Fruit fly (Drosophila melanogaster) whole organism, embryonic: ENCODE data around the gene Dcps.

ENCODE experiments used
- Atf-2 ChIP-seq: fragments of 200-800 bp; sonication (Bioruptor generic); optimal IDR thresholded peaks from 2 replicates; lab custom pipeline; 2016; ENCODE audit warnings: missing biosample characterization, missing genetic modification characterization
- Bdp1 ChIP-seq: fragments of 200-800 bp; sonication (Bioruptor generic); optimal IDR thresholded peaks from 3 replicates; lab custom pipeline; 2016; ENCODE audit warnings: missing biosample characterization, missing genetic modification characterization
- CG10209 ChIP-seq: fragments of 200-800 bp; sonication (Bioruptor generic); optimal IDR thresholded peaks from 3 replicates; lab custom pipeline; 2017; ENCODE audit warnings: missing biosample characterization, mild to moderate bottlenecking, missing genetic modification characterization, missing genetic modification reagents
- CG12744 ChIP-seq: fragments of 200-800 bp; sonication (Bioruptor generic); optimal IDR thresholded peaks from 2 replicates; lab custom pipeline; 2016; ENCODE audit warnings: missing biosample characterization, missing genetic modification characterization
- CG12769 ChIP-seq: fragments of 200-800 bp; sonication (Bioruptor generic); optimal IDR thresholded peaks from 2 replicates; lab custom pipeline; 2019; ENCODE audit warnings: missing biosample characterization, mild to moderate bottlenecking, missing genetic modification characterization, moderate library complexity
- CG13424 ChIP-seq: fragments of 200-800 bp; sonication (Bioruptor generic); optimal IDR thresholded peaks from 2 replicates; lab custom pipeline; 2019; ENCODE audit warnings: missing biosample characterization, mild to moderate bottlenecking, missing genetic modification characterization, moderate library complexity
- CG13894 ChIP-seq: fragments of 200-800 bp; sonication (Bioruptor generic); optimal IDR thresholded peaks from 3 replicates; lab custom pipeline; 2018; ENCODE audit warnings: missing biosample characterization, mild to moderate bottlenecking, missing genetic modification characterization, moderate library complexity
- CG14014 ChIP-seq: fragments of 200-800 bp; sonication (Bioruptor generic); IDR thresholded peaks from 2 replicates; pipeline ENCODE4 v1.3.6; 2022; ENCODE audit warnings: missing biosample characterization, missing genetic modification characterization
- CG14441 ChIP-seq: fragments of 200-800 bp; sonication (Bioruptor generic); IDR thresholded peaks from 2 replicates; pipeline ENCODE4 v1.3.6; 2022; ENCODE audit warnings: missing biosample characterization, missing genetic modification characterization
- CG15479 ChIP-seq: fragments of 200-800 bp; sonication (Bioruptor generic); optimal IDR thresholded peaks from 3 replicates; lab custom pipeline; 2019; ENCODE audit warnings: missing biosample characterization, mild to moderate bottlenecking, missing genetic modification characterization, moderate library complexity
- CG15601 ChIP-seq: fragments of 200-800 bp; sonication (Bioruptor generic); optimal IDR thresholded peaks from 3 replicates; lab custom pipeline; 2019; ENCODE audit warnings: missing biosample characterization, mild to moderate bottlenecking, missing genetic modification characterization, moderate library complexity
- CG16813 ChIP-seq: fragments of 200-800 bp; sonication (Bioruptor generic); IDR thresholded peaks from 3 replicates; pipeline ENCODE4 v1.3.6; 2022; ENCODE audit warnings: missing biosample characterization, missing genetic modification characterization; ENCODE audit not compliant: partially characterized antibody
- CG17186 ChIP-seq: fragments of 200-800 bp; sonication (Bioruptor generic); optimal IDR thresholded peaks from 3 replicates; lab custom pipeline; 2017; ENCODE audit warnings: missing biosample characterization, missing genetic modification reagents, missing genetic modification characterization
- CG17361 ChIP-seq: fragments of 200-800 bp; sonication (Bioruptor generic); IDR thresholded peaks from 3 replicates; pipeline ENCODE4 v1.3.6; 2022; ENCODE audit warnings: missing biosample characterization, missing genetic modification characterization
- CG17912 ChIP-seq: fragments of 200-800 bp; sonication (Bioruptor generic); optimal IDR thresholded peaks from 2 replicates; lab custom pipeline; 2018; ENCODE audit warnings: missing biosample characterization, mild to moderate bottlenecking, missing genetic modification characterization
- CG30020 ChIP-seq: fragments of 200-800 bp; optimal IDR thresholded peaks from 2 replicates; lab custom pipeline; 2019; ENCODE audit warnings: missing biosample characterization, mild to moderate bottlenecking, missing genetic modification characterization, moderate library complexity
- CG3163 ChIP-seq: fragments of 200-800 bp; sonication (Bioruptor generic); optimal IDR thresholded peaks from 3 replicates; lab custom pipeline; 2016; ENCODE audit warnings: missing biosample characterization, missing genetic modification characterization
- CG32532 ChIP-seq: fragments of 200-800 bp; sonication (Bioruptor generic); IDR thresholded peaks from 2 replicates; pipeline ENCODE4 v1.3.6; 2022; ENCODE audit warnings: missing biosample characterization, missing genetic modification characterization
- CG4854 ChIP-seq: fragments of 200-800 bp; sonication (Bioruptor generic); optimal IDR thresholded peaks from 2 replicates; lab custom pipeline; 2016; ENCODE audit warnings: missing biosample characterization, missing genetic modification characterization, inconsistent platforms
- CG6272 ChIP-seq: fragments of 200-800 bp; sonication (Bioruptor generic); IDR thresholded peaks from 2 replicates; pipeline ENCODE4 v1.3.6; 2022; ENCODE audit warnings: missing biosample characterization, missing genetic modification characterization
- CG7987 ChIP-seq: fragments of 200-800 bp; sonication (Bioruptor generic); optimal IDR thresholded peaks from 2 replicates; lab custom pipeline; 2018; ENCODE audit warnings: missing biosample characterization, mild to moderate bottlenecking, missing genetic modification characterization, moderate library complexity
- CG8089 ChIP-seq: fragments of 200-800 bp; sonication (Bioruptor generic); optimal IDR thresholded peaks from 3 replicates; lab custom pipeline; 2016; ENCODE audit warnings: missing biosample characterization, missing genetic modification characterization
- Doc3 ChIP-seq: fragments of 200-800 bp; sonication (Bioruptor generic); IDR thresholded peaks from 3 replicates; pipeline ENCODE4 v1.3.6; 2022; ENCODE audit warnings: missing biosample characterization, missing genetic modification characterization; ENCODE audit not compliant: partially characterized antibody
- Fer1 ChIP-seq: fragments of 200-800 bp; sonication (Bioruptor generic); optimal IDR thresholded peaks from 2 replicates; lab custom pipeline; 2017; ENCODE audit warnings: missing biosample characterization, mild to moderate bottlenecking, missing genetic modification characterization
- Fer2 ChIP-seq: fragments of 200-800 bp; sonication (Bioruptor generic); optimal IDR thresholded peaks from 2 replicates; lab custom pipeline; 2018; ENCODE audit warnings: missing biosample characterization, mild to moderate bottlenecking, missing genetic modification characterization, moderate library complexity
- Gug ChIP-seq: fragments of 200-800 bp; sonication (Bioruptor generic); IDR thresholded peaks from 4 replicates; pipeline ENCODE4 v1.3.6; 2022; ENCODE audit warnings: missing biosample characterization, missing genetic modification characterization
- HmgZ ChIP-seq: fragments of 200-800 bp; sonication (Bioruptor generic); optimal IDR thresholded peaks from 2 replicates; lab custom pipeline; 2018; ENCODE audit warnings: missing biosample characterization, mild to moderate bottlenecking, missing genetic modification characterization
- MTF-1 ChIP-seq: fragments of 200-800 bp; sonication (Bioruptor generic); optimal IDR thresholded peaks from 2 replicates; lab custom pipeline; 2018; ENCODE audit warnings: missing biosample characterization, mild to moderate bottlenecking, missing genetic modification characterization, borderline replicate concordance
- Med ChIP-seq: fragments of 200-800 bp; sonication (Bioruptor generic); peaks from one replicate; lab custom pipeline; 2016; ENCODE audit warnings: missing biosample characterization, missing genetic modification characterization, mild to moderate bottlenecking, inconsistent platforms, moderate library complexity
- NC2β ChIP-seq: fragments of 200-800 bp; sonication (Bioruptor generic); optimal IDR thresholded peaks from 2 replicates; lab custom pipeline; 2016; ENCODE audit warnings: missing biosample characterization, missing genetic modification characterization
- Nf-YB ChIP-seq: fragments of 200-800 bp; sonication (Bioruptor generic); optimal IDR thresholded peaks from 3 replicates; lab custom pipeline; 2019; ENCODE audit warnings: missing biosample characterization, mild to moderate bottlenecking, missing genetic modification characterization, moderate library complexity
- Side ChIP-seq: fragments of 200-800 bp; sonication (Bioruptor generic); optimal IDR thresholded peaks from 2 replicates; lab custom pipeline; 2016; ENCODE audit warnings: missing biosample characterization, missing genetic modification characterization
- Spps ChIP-seq: fragments of 200-800 bp; sonication (Bioruptor generic); optimal IDR thresholded peaks from 2 replicates; lab custom pipeline; 2018; ENCODE audit warnings: missing biosample characterization, mild to moderate bottlenecking, missing genetic modification characterization
- Xbp1 ChIP-seq: fragments of 200-800 bp; sonication (Bioruptor generic); optimal IDR thresholded peaks from 3 replicates; lab custom pipeline; 2016; ENCODE audit warnings: missing biosample characterization, mild to moderate bottlenecking, missing genetic modification characterization
- aop ChIP-seq: fragments of 200-800 bp; sonication (Bioruptor generic); IDR thresholded peaks from 2 replicates; pipeline ENCODE4 v1.3.6; 2022; ENCODE audit warnings: missing biosample characterization, missing genetic modification characterization
- bigmax ChIP-seq: fragments of 200-800 bp; sonication (Bioruptor generic); optimal IDR thresholded peaks from 2 replicates; lab custom pipeline; 2018; ENCODE audit warnings: missing biosample characterization, mild to moderate bottlenecking, missing genetic modification characterization
- crc ChIP-seq: fragments of 200-800 bp; sonication (Bioruptor generic); optimal IDR thresholded peaks from 2 replicates; lab custom pipeline; 2016; ENCODE audit warnings: missing biosample characterization, missing genetic modification characterization
- dimm ChIP-seq: fragments of 200-800 bp; sonication (Bioruptor generic); IDR thresholded peaks from 2 replicates; pipeline ENCODE4 v1.3.6; 2022; ENCODE audit warnings: missing biosample characterization, missing genetic modification characterization
- en ChIP-seq: fragments of 200-800 bp; sonication (Bioruptor generic); optimal IDR thresholded peaks from 2 replicates; lab custom pipeline; 2016; ENCODE audit warnings: missing biosample characterization, missing genetic modification characterization
- fd96Cb ChIP-seq: fragments of 200-800 bp; sonication (Bioruptor generic); optimal IDR thresholded peaks from 2 replicates; lab custom pipeline; 2018; ENCODE audit warnings: missing biosample characterization, mild to moderate bottlenecking, missing genetic modification characterization, moderate library complexity
- hb ChIP-seq: fragments of 200-800 bp; sonication (Bioruptor generic); IDR thresholded peaks from 3 replicates; pipeline ENCODE4 v1.3.6; 2022; ENCODE audit warnings: missing biosample characterization, missing genetic modification characterization; ENCODE audit not compliant: partially characterized antibody
- her ChIP-seq: fragments of 200-800 bp; sonication (Bioruptor generic); optimal IDR thresholded peaks from 2 replicates; lab custom pipeline; 2016; ENCODE audit warnings: missing biosample characterization, missing genetic modification characterization
- insv ChIP-seq, 2 experiments: fragments of 200-800 bp; sonication (Bioruptor generic); optimal IDR thresholded peaks; 3 replicates each; lab custom pipeline; 2016 to 2018; ENCODE audit warnings: missing biosample characterization in 2 of 2, missing genetic modification characterization in 2 of 2
- lov ChIP-seq, 2 experiments: fragments of 200-800 bp in 1 of 2; fragments of >200 bp in 1 of 2; sonication (Bioruptor generic) in 1 of 2; IDR thresholded peaks in 1 of 2; optimal IDR thresholded peaks in 1 of 2; 2 replicates in 1 of 2; 3 replicates in 1 of 2; pipeline versions ENCODE4 v1.3.6 to Lab custom; 2017 to 2022; ENCODE audit warnings: missing biosample characterization in 1 of 2, missing genetic modification characterization in 1 of 2
- run ChIP-seq: fragments of 200-800 bp; sonication (Bioruptor generic); optimal IDR thresholded peaks from 3 replicates; lab custom pipeline; 2018; ENCODE audit warnings: missing biosample characterization, mild to moderate bottlenecking, missing genetic modification characterization
- slbo ChIP-seq: fragments of 200-800 bp; sonication (Bioruptor generic); IDR thresholded peaks from 2 replicates; pipeline ENCODE4 v1.3.6; 2022; ENCODE audit warnings: missing biosample characterization, missing genetic modification characterization
- sob ChIP-seq: fragments of 200-800 bp; sonication (Bioruptor generic); IDR thresholded peaks from 2 replicates; pipeline ENCODE4 v1.3.6; 2022; ENCODE audit warnings: missing biosample characterization, missing genetic modification characterization
- tin ChIP-seq: fragments of 200-800 bp; sonication (Bioruptor generic); optimal IDR thresholded peaks from 3 replicates; lab custom pipeline; 2016; ENCODE audit warnings: missing biosample characterization, missing genetic modification characterization
- vnd ChIP-seq: fragments of 200-800 bp; sonication (Bioruptor generic); IDR thresholded peaks from 3 replicates; pipeline ENCODE4 v1.3.6; 2022; ENCODE audit warnings: missing biosample characterization, missing genetic modification characterization; ENCODE audit not compliant: partially characterized antibody

The Dcps gene

DNA sequence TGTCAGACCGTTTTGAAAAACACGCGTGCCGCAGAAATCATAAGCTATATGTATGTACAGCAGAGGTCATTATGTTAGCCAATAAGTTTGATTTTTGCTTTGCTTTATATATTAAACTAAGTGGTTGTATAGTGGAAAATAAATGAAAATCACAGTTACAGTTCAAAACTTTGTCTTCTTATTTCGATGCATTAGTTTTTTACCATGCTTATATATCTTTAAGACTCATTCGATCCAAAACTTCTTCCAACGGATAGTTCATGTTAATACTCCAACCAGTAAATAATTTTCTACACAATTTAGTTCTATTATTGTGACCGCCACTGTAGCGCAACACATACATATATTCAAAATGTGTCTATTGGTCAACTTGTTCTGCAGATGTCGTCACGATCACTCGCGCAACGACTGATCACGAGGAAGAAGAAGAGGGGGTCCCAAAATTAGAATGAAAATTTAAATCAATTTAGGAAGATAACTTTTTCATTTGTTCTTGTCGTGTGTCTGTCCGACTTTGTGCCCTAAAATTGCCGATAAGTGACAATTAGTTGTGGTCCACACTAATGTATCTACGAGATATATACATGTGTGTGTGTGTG, 49.0 kb downstream of the Dcps start (continued):
- TF ChIP-seq Side (GFP tag; lab: Kevin White, UChicago) (peak; percentile 44), CG7987 (GFP tag; lab: Kevin White, UChicago) (peak; percentile 92), slbo (GFP tag; lab: Robert Waterston, UW) (peak; percentile 22; the same call in 1 of the 2 replicates), fd96Cb (tag; lab: Kevin White, UChicago) (peak; percentile 71), Bdp1 (GFP tag; lab: Kevin White, UChicago) (no peak), CG17186 (GFP tag; lab: Kevin White, UChicago) (no peak), CG4854 (GFP tag; lab: Kevin White, UChicago) (no peak), CG13424 (peak; percentile 82), CG30020 (tag; lab: Kevin White, UChicago) (peak; percentile 18), CG10209 (GFP tag; lab: Kevin White, UChicago) (peak; percentile 64), crc (GFP tag; lab: Kevin White, UChicago) (no peak), insv (GFP tag; optimal IDR thresholded peaks at IDR 0.05; lab: Kevin White, UChicago) (no peak), HmgZ (tag; lab: Kevin White, UChicago) (peak; percentile 24), tin (GFP tag; lab: Kevin White, UChicago) (peak; percentile 47), Fer1 (GFP tag; lab: Kevin White, UChicago) (no peak), MTF-1 (GFP tag; lab: Kevin White, UChicago) (no peak), Atf-2 (GFP tag; lab: Kevin White, UChicago) (peak; percentile 43), CG15601 (tag; lab: Kevin White, UChicago) (no peak), sob (GFP tag; lab: Robert Waterston, UW) (peak; percentile 56; the same call in 1 of the 2 replicates), CG17361 (GFP tag; lab: Robert Waterston, UW) (no peak; the same call in 2 of the 3 replicates), CG15479 (GFP tag; lab: Kevin White, UChicago) (no peak), en (GFP tag; lab: Kevin White, UChicago) (no peak), Nf-YB (GFP tag; lab: Kevin White, UChicago) (peak; percentile 53), CG14441 (GFP tag; lab: Robert Waterston, UW) (no peak), CG13894 (tag; lab: Kevin White, UChicago) (no peak), CG8089 (GFP tag; lab: Kevin White, UChicago) (peak; percentile 25), CG12744 (GFP tag; lab: Kevin White, UChicago) (no peak), her (GFP tag; lab: Kevin White, UChicago) (no peak), CG12769 (tag; lab: Kevin White, UChicago) (no peak), Gug (peak; percentile 30; the same call in 1 of the 4 replicates), lov (optimal IDR thresholded peaks at IDR 0.05; lab: Kevin White, UChicago) (no peak), lov (GFP tag; IDR thresholded peaks at IDR 0.05; lab: Robert Waterston, UW) (no peak), hb (GFP tag; lab: Robert Waterston, UW) (no peak), Xbp1 (peak; percentile 56), CG6272 (GFP tag; lab: Robert Waterston, UW) (no peak), CG16813 (GFP tag; lab: Robert Waterston, UW) (no peak), CG3163 (GFP tag; lab: Kevin White, UChicago) (no peak), CG17912 (GFP tag; lab: Kevin White, UChicago) (no peak), Doc3 (GFP tag; lab: Robert Waterston, UW) (no peak), dimm (no peak), bigmax (no peak), CG14014 (0 out of 2 replicates have a peak, but pooled peaks have one; percentile 10), Fer2 (tag; lab: Kevin White, UChicago) (no peak), vnd (no peak), aop (GFP tag; lab: Robert Waterston, UW) (no peak), CG32532 (peak; percentile 50), Med (GFP tag; lab: Kevin White, UChicago) (peak; percentile 90), run (tag; lab: Kevin White, UChicago) (peak; percentile 25), Spps (tag; lab: Kevin White, UChicago) (peak; percentile 49), NC2β (GFP tag; lab: Kevin White, UChicago) (no peak)
